Worm (Caenorhabditis elegans) whole organism, late embryonic: ENCODE data around the gene Y53G8B.1.

ENCODE experiments used
- T23F11.4 ChIP-seq: fragments of 200-800 bp; sonication (Bioruptor generic); optimal IDR thresholded peaks from 2 replicates; lab custom pipeline; 2018; ENCODE audit warnings: mild to moderate bottlenecking, missing genetic modification characterization, missing compliant biosample characterization
- Y22D7AL.16 ChIP-seq: sonication (generic microtip); optimal IDR thresholded peaks from 2 replicates; lab custom pipeline; 2016; ENCODE audit warnings: missing genetic modification characterization, missing compliant biosample characterization
- ama-1 ChIP-seq: fragments of 150-350 bp; optimal IDR thresholded peaks from 2 replicates; lab custom pipeline; 2014
- ceh-14 ChIP-seq: sonication (generic microtip); optimal IDR thresholded peaks from 2 replicates; lab custom pipeline; 2016; ENCODE audit warnings: missing genotype, missing genetic modification characterization, missing compliant biosample characterization
- ceh-22 ChIP-seq: sonication (generic microtip); optimal IDR thresholded peaks from 2 replicates; lab custom pipeline; 2017; ENCODE audit warnings: missing biosample characterization, missing genetic modification characterization
- ceh-24 ChIP-seq: sonication (generic microtip); optimal IDR thresholded peaks from 2 replicates; lab custom pipeline; 2016; ENCODE audit warnings: mild to moderate bottlenecking, missing genetic modification characterization, missing compliant biosample characterization
- ceh-30 ChIP-seq: fragments of 150-350 bp; optimal IDR thresholded peaks from 2 replicates; lab custom pipeline; 2014; ENCODE audit warnings: missing biosample characterization, missing genetic modification characterization
- elt-2 ChIP-seq: sonication (generic microtip); optimal IDR thresholded peaks from 2 replicates; lab custom pipeline; 2016; ENCODE audit warnings: missing genetic modification reagents, missing genetic modification characterization, missing compliant biosample characterization
- elt-4 ChIP-seq: sonication (generic microtip); optimal IDR thresholded peaks from 2 replicates; lab custom pipeline; 2016; ENCODE audit warnings: missing genetic modification characterization, missing compliant biosample characterization
- eyg-1 ChIP-seq: sonication (generic microtip); optimal IDR thresholded peaks from 2 replicates; lab custom pipeline; 2016; ENCODE audit warnings: missing genotype, missing genetic modification characterization, missing compliant biosample characterization
- fax-1 ChIP-seq: sonication (generic microtip); optimal IDR thresholded peaks from 2 replicates; lab custom pipeline; 2016; ENCODE audit warnings: missing genotype, missing genetic modification characterization, missing compliant biosample characterization
- fkh-10 ChIP-seq: fragments of 150-350 bp; optimal IDR thresholded peaks from 2 replicates; lab custom pipeline; 2014; ENCODE audit warnings: missing biosample characterization, missing genetic modification reagents, missing genetic modification characterization
- hlh-13 ChIP-seq: fragments of 200-800 bp; sonication (Bioruptor generic); optimal IDR thresholded peaks from 2 replicates; lab custom pipeline; 2018; ENCODE audit warnings: mild to moderate bottlenecking, missing genetic modification characterization, missing compliant biosample characterization
- hlh-15 ChIP-seq: sonication (generic microtip); optimal IDR thresholded peaks from 2 replicates; lab custom pipeline; 2016; ENCODE audit warnings: missing genetic modification characterization, missing compliant biosample characterization
- hlh-30 ChIP-seq: sonication (generic microtip); optimal IDR thresholded peaks from 2 replicates; lab custom pipeline; 2017; ENCODE audit warnings: antibody characterized with exemption, missing genetic modification characterization, missing compliant biosample characterization; ENCODE audit not compliant: insufficient read depth
- hlh-6 ChIP-seq: sonication (generic microtip); optimal IDR thresholded peaks from 2 replicates; lab custom pipeline; 2016; ENCODE audit warnings: missing genotype, missing genetic modification characterization, missing compliant biosample characterization
- lim-6 ChIP-seq: sonication (generic microtip); optimal IDR thresholded peaks from 2 replicates; lab custom pipeline; 2016; ENCODE audit warnings: missing genetic modification characterization, missing compliant biosample characterization
- madf-2 ChIP-seq: sonication (generic microtip); optimal IDR thresholded peaks from 2 replicates; lab custom pipeline; 2017; ENCODE audit warnings: missing genetic modification characterization, missing compliant biosample characterization
- nfya-1 ChIP-seq: sonication (generic microtip); optimal IDR thresholded peaks from 2 replicates; lab custom pipeline; 2017; ENCODE audit warnings: missing genetic modification characterization, mild to moderate bottlenecking, missing compliant biosample characterization, antibody characterized with exemption, moderate library complexity
- nhr-11 ChIP-seq: fragments of 150-350 bp; optimal IDR thresholded peaks from 2 replicates; lab custom pipeline; 2014; ENCODE audit warnings: missing biosample characterization, missing genetic modification characterization
- nhr-232 ChIP-seq: sonication (generic microtip); optimal IDR thresholded peaks from 2 replicates; lab custom pipeline; 2016; ENCODE audit warnings: missing genetic modification characterization, missing compliant biosample characterization
- npax-4 ChIP-seq: sonication (generic microtip); optimal IDR thresholded peaks from 2 replicates; lab custom pipeline; 2016; ENCODE audit warnings: missing genetic modification characterization, missing compliant biosample characterization
- pat-9 ChIP-seq: fragments of 200-800 bp; sonication (Bioruptor generic); optimal IDR thresholded peaks from 2 replicates; lab custom pipeline; 2018; ENCODE audit warnings: mild to moderate bottlenecking, missing genetic modification characterization, moderate library complexity, missing compliant biosample characterization
- pax-1 ChIP-seq: fragments of 150-350 bp; optimal IDR thresholded peaks from 2 replicates; lab custom pipeline; 2014; ENCODE audit warnings: missing biosample characterization, missing genetic modification characterization
- pha-2 ChIP-seq: sonication (generic microtip); optimal IDR thresholded peaks from 2 replicates; lab custom pipeline; 2017; ENCODE audit warnings: mild to moderate bottlenecking, missing genetic modification characterization, missing compliant biosample characterization
- pha-4 ChIP-seq: fragments of 150-350 bp; optimal IDR thresholded peaks from 2 replicates; lab custom pipeline; 2018; ENCODE audit warnings: missing biosample characterization, missing genetic modification reagents, missing genetic modification characterization
- pqm-1 ChIP-seq: sonication (generic microtip); optimal IDR thresholded peaks from 2 replicates; lab custom pipeline; 2016; ENCODE audit warnings: missing genetic modification characterization, missing compliant biosample characterization
- pros-1 ChIP-seq: fragments of 150-350 bp; optimal IDR thresholded peaks from 2 replicates; lab custom pipeline; 2014; ENCODE audit warnings: missing biosample characterization, missing genetic modification reagents, missing genetic modification characterization
- ref-2 ChIP-seq: sonication (generic microtip); optimal IDR thresholded peaks from 2 replicates; lab custom pipeline; 2016; ENCODE audit warnings: missing genetic modification characterization, missing compliant biosample characterization
- rnt-1 ChIP-seq: sonication (generic microtip); optimal IDR thresholded peaks from 2 replicates; lab custom pipeline; 2016; ENCODE audit warnings: missing genetic modification characterization, missing compliant biosample characterization
- sdc-2 ChIP-seq: sonication (generic microtip); optimal IDR thresholded peaks from 2 replicates; lab custom pipeline; 2016; ENCODE audit warnings: missing genotype, missing genetic modification characterization, missing compliant biosample characterization
- sox-2 ChIP-seq: fragments of 200-800 bp; sonication (Bioruptor generic); IDR thresholded peaks from 2 replicates; pipeline ENCODE4 v1.3.6; 2022; ENCODE audit warnings: missing genetic modification reagents, missing genetic modification characterization, missing compliant biosample characterization
- sox-4 ChIP-seq: sonication (generic microtip); optimal IDR thresholded peaks from 2 replicates; lab custom pipeline; 2017; ENCODE audit warnings: mild to moderate bottlenecking, missing genetic modification characterization, inconsistent platforms, missing compliant biosample characterization
- syd-9 ChIP-seq: sonication (generic microtip); optimal IDR thresholded peaks from 2 replicates; lab custom pipeline; 2016; ENCODE audit warnings: mild to moderate bottlenecking, missing genetic modification characterization, moderate library complexity, missing compliant biosample characterization
- tbx-2 ChIP-seq: sonication (generic microtip); optimal IDR thresholded peaks from 2 replicates; lab custom pipeline; 2016; ENCODE audit warnings: missing genetic modification characterization, missing compliant biosample characterization
- unc-55 ChIP-seq: sonication (generic microtip); optimal IDR thresholded peaks from 2 replicates; lab custom pipeline; 2017; ENCODE audit warnings: missing biosample characterization, missing genetic modification reagents, missing genetic modification characterization
- unc-86 ChIP-seq: sonication (generic microtip); optimal IDR thresholded peaks from 2 replicates; lab custom pipeline; 2016; ENCODE audit warnings: missing genetic modification characterization, missing compliant biosample characterization
- zip-5 ChIP-seq: sonication (generic microtip); optimal IDR thresholded peaks from 2 replicates; lab custom pipeline; 2016; ENCODE audit warnings: missing genetic modification characterization, missing compliant biosample characterization
- ztf-16 ChIP-seq: sonication (generic microtip); optimal IDR thresholded peaks from 2 replicates; lab custom pipeline; 2017; ENCODE audit warnings: missing genetic modification characterization, missing compliant biosample characterization

The Y53G8B.1 gene

DNA sequence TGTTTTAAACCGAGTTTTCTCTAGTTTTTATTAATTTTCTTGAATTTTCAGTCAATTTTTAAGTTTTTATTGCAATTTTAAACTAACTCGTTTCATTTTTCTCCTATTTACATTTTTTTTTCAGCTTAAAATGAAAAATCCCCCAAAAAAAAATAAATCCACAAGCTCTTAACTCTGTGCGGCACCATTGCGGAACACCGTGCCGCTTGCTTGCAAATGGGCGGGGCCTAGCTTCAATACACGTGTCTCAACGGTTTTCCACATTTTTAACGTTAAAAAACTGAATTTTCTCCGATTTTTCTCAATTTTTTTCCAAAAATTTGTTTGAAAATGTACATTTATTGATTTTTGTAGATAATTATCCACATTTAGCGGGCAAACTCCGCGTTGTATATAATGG, 45.9 kb downstream of the Y53G8B.1 start, which contains the start of gene R148.3 (continued):
- TF ChIP-seq hlh-13 (GFP tag; lab: Kevin White, UChicago) (peak; percentile 15), pqm-1 (tag; lab: Kevin White, UChicago) (no peak), tbx-2 (tag; lab: Kevin White, UChicago) (peak; percentile 83), rnt-1 (tag; lab: Kevin White, UChicago) (peak; percentile 71), ama-1 (no peak), syd-9 (peak; percentile 66), sdc-2 (peak; percentile 55), unc-86 (tag; lab: Kevin White, UChicago) (peak; percentile 87), ceh-22 (tag; lab: Kevin White, UChicago) (no peak), pax-1 (tag; lab: Kevin White, UChicago) (no peak), madf-2 (tag; lab: Kevin White, UChicago) (peak; percentile 64), nfya-1 (tag; lab: Kevin White, UChicago) (peak; percentile 79), pha-4 (no peak), zip-5 (tag; lab: Kevin White, UChicago) (peak; percentile 72), Y22D7AL.16 (tag; lab: Kevin White, UChicago) (peak; percentile 67), sox-2 (no peak), nhr-232 (tag; lab: Kevin White, UChicago) (peak; percentile 78), pat-9 (tag; lab: Kevin White, UChicago) (peak; percentile 75), hlh-15 (tag; lab: Kevin White, UChicago) (peak; percentile 58), nhr-11 (tag; lab: Kevin White, UChicago) (no peak), ceh-30 (peak; percentile 6), pha-2 (tag; lab: Kevin White, UChicago) (peak; percentile 79), eyg-1 (peak; percentile 33), ref-2 (peak; percentile 76), npax-4 (tag; lab: Kevin White, UChicago) (peak; percentile 70)

DNA sequence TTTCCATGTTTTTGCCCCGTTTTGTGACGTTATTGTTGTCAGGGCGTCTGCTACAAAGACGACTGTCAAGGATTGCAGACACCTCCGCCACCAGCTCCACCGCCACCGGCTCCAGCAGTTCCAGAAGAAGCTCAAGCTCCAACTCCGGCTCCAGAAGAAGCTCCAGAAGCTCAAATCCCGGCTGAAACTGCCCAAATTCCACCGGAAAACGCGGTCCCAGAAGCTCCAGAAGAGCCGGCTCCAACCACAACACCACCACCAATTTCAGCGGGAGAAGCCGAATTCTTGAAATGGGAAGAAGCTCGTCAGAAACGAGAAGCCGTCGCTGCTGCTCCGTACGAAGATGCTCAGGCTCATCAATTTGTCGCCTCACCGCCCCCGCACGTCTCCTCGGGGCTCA, 47.7 kb downstream of the Y53G8B.1 start:
- TF ChIP-seq eyg-1 (no peak), pax-1 (tag; lab: Kevin White, UChicago) (no peak), ceh-24 (tag; lab: Kevin White, UChicago) (no peak), unc-55 (GFP tag; lab: Kevin White, UChicago) (no peak), pha-2 (tag; lab: Kevin White, UChicago) (no peak), fax-1 (tag; lab: Kevin White, UChicago) (no peak), pha-4 (no peak), ceh-14 (no peak), hlh-30 (tag; lab: Kevin White, UChicago) (no peak), Y22D7AL.16 (tag; lab: Kevin White, UChicago) (no peak), ceh-22 (tag; lab: Kevin White, UChicago) (no peak), elt-2 (no peak), hlh-6 (tag; lab: Kevin White, UChicago) (no peak), ztf-16 (tag; lab: Kevin White, UChicago) (no peak), elt-4 (tag; lab: Kevin White, UChicago) (no peak), hlh-13 (GFP tag; lab: Kevin White, UChicago) (no peak), pros-1 (tag; lab: Kevin White, UChicago) (no peak)

DNA sequence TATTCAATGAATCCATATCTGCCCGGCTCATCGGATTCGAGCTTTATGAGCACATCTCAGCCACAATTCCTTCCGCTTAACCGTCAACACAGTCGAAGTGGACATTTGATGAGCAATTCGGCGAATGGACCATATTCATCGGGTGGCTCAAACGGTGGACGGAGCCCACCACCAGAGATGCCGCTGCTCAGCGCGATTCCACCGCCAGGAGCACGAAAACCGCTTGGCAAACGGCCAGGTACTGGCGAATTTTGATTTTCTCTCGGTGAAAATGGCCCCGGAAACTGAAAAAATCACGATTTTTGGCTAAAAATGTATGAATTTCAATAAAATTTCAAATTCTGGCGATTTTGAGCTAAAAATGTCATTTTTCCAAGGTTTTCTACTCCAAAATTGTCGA, 50.8 kb downstream of the Y53G8B.1 start:
- TF ChIP-seq sox-4 (no peak), sdc-2 (no peak), zip-5 (tag; lab: Kevin White, UChicago) (no peak), lim-6 (no peak), madf-2 (tag; lab: Kevin White, UChicago) (no peak), tbx-2 (tag; lab: Kevin White, UChicago) (no peak), rnt-1 (tag; lab: Kevin White, UChicago) (no peak), fkh-10 (GFP tag; lab: Kevin White, UChicago) (no peak), T23F11.4 (GFP tag; lab: Kevin White, UChicago) (no peak)
